Worm (Caenorhabditis elegans) whole organism, mixed stage, embryonic: Measurements from ENCODE around the gene unc-53.

Source experiments
- M03D4.4 ChIP-seq: sonication (generic microtip); optimal IDR thresholded peaks from 2 replicates; lab custom pipeline; 2017; ENCODE audit warnings: mild to moderate bottlenecking, missing genetic modification characterization, missing compliant biosample characterization
- bed-3 ChIP-seq: fragments of 200-800 bp; sonication (Bioruptor generic); optimal IDR thresholded peaks from 3 replicates; lab custom pipeline; 2018; ENCODE audit warnings: mild to moderate bottlenecking, missing genetic modification characterization, moderate library complexity, missing compliant biosample characterization
- blmp-1 ChIP-seq: fragments of 150-350 bp; optimal IDR thresholded peaks from 2 replicates; lab custom pipeline; 2014; ENCODE audit warnings: missing biosample characterization, missing genetic modification characterization
- ceh-39 ChIP-seq: fragments of 150-350 bp; optimal IDR thresholded peaks from 2 replicates; lab custom pipeline; 2014; ENCODE audit warnings: missing biosample characterization, missing genetic modification characterization
- ceh-43 ChIP-seq: fragments of 200-800 bp; sonication (Bioruptor generic); optimal IDR thresholded peaks from 2 replicates; lab custom pipeline; 2018; ENCODE audit warnings: mild to moderate bottlenecking, missing genetic modification characterization, moderate library complexity, missing compliant biosample characterization
- ces-1 ChIP-seq: fragments of 150-350 bp; optimal IDR thresholded peaks from 2 replicates; lab custom pipeline; 2014; ENCODE audit warnings: missing biosample characterization, missing genetic modification reagents, missing genetic modification characterization
- cnd-1 ChIP-seq: fragments of 200-800 bp; sonication (Bioruptor generic); optimal IDR thresholded peaks from 2 replicates; lab custom pipeline; 2018; ENCODE audit warnings: mild to moderate bottlenecking, missing genetic modification characterization, missing compliant biosample characterization
- drap-1 ChIP-seq: fragments of 200-800 bp; sonication (Bioruptor generic); optimal IDR thresholded peaks from 3 replicates; lab custom pipeline; 2018; ENCODE audit warnings: mild to moderate bottlenecking, missing genetic modification characterization, missing compliant biosample characterization
- elt-1 ChIP-seq: sonication (generic microtip); optimal IDR thresholded peaks from 2 replicates; lab custom pipeline; 2017; ENCODE audit warnings: missing genetic modification characterization, mild to moderate bottlenecking, missing compliant biosample characterization, antibody characterized with exemption, moderate library complexity, borderline replicate concordance; ENCODE audit not compliant: insufficient read depth
- elt-3 ChIP-seq: fragments of 150-350 bp; optimal IDR thresholded peaks from 2 replicates; lab custom pipeline; 2014; ENCODE audit warnings: missing biosample characterization, missing genetic modification characterization
- flh-1 ChIP-seq: fragments of 200-800 bp; sonication (Bioruptor generic); optimal IDR thresholded peaks from 2 replicates; lab custom pipeline; 2018; ENCODE audit warnings: mild to moderate bottlenecking, missing genetic modification characterization, moderate library complexity, missing compliant biosample characterization
- lin-13 ChIP-seq: fragments of 150-350 bp; optimal IDR thresholded peaks from 2 replicates; lab custom pipeline; 2014; ENCODE audit warnings: missing biosample characterization, missing genetic modification characterization
- lin-32 ChIP-seq: fragments of 200-800 bp; sonication (Bioruptor generic); optimal IDR thresholded peaks from 2 replicates; lab custom pipeline; 2018; ENCODE audit warnings: mild to moderate bottlenecking, missing genetic modification characterization, missing compliant biosample characterization
- mab-5 ChIP-seq: fragments of 150-350 bp; optimal IDR thresholded peaks from 2 replicates; lab custom pipeline; 2014; ENCODE audit warnings: missing biosample characterization, missing genetic modification characterization
- mep-1 ChIP-seq: fragments of 150-350 bp; optimal IDR thresholded peaks from 2 replicates; lab custom pipeline; 2017; ENCODE audit warnings: missing biosample characterization, missing genetic modification reagents, missing genetic modification characterization, inconsistent platforms
- mls-2 ChIP-seq: sonication (generic microtip); optimal IDR thresholded peaks from 2 replicates; lab custom pipeline; 2016; ENCODE audit warnings: mild to moderate bottlenecking, missing genetic modification characterization, moderate library complexity, missing compliant biosample characterization
- nhr-12 ChIP-seq: fragments of 150-350 bp; optimal IDR thresholded peaks from 2 replicates; lab custom pipeline; 2014; ENCODE audit warnings: missing biosample characterization, missing genetic modification characterization
- nhr-2 ChIP-seq: fragments of 150-350 bp; optimal IDR thresholded peaks from 2 replicates; lab custom pipeline; 2014; ENCODE audit warnings: missing biosample characterization, missing genetic modification characterization
- nhr-237 ChIP-seq: fragments of 150-350 bp; optimal IDR thresholded peaks from 2 replicates; lab custom pipeline; 2014; ENCODE audit warnings: missing biosample characterization, missing genetic modification characterization
- nhr-28 ChIP-seq: fragments of 150-350 bp; optimal IDR thresholded peaks from 2 replicates; lab custom pipeline; 2014; ENCODE audit warnings: missing biosample characterization, missing genetic modification characterization
- nhr-76 ChIP-seq: sonication (generic microtip); optimal IDR thresholded peaks from 2 replicates; lab custom pipeline; 2017; ENCODE audit warnings: missing biosample characterization, missing genetic modification characterization
- pha-4 ChIP-seq: fragments of 150-350 bp; optimal IDR thresholded peaks from 2 replicates; lab custom pipeline; 2018; ENCODE audit warnings: missing biosample characterization, missing genetic modification reagents, missing genetic modification characterization
- sem-2 ChIP-seq: fragments of 200-800 bp; sonication (Bioruptor generic); optimal IDR thresholded peaks from 2 replicates; lab custom pipeline; 2018; ENCODE audit warnings: mild to moderate bottlenecking, missing genetic modification characterization, missing compliant biosample characterization
- snpc-4 ChIP-seq: fragments of 150-350 bp; optimal IDR thresholded peaks from 2 replicates; lab custom pipeline; 2014; ENCODE audit warnings: missing biosample characterization, missing genetic modification characterization
- sptf-1 ChIP-seq: sonication (generic microtip); optimal IDR thresholded peaks from 2 replicates; lab custom pipeline; 2017; ENCODE audit warnings: mild to moderate bottlenecking, missing genetic modification characterization, moderate library complexity, missing compliant biosample characterization
- tbx-8 ChIP-seq: fragments of 200-800 bp; sonication (Bioruptor generic); optimal IDR thresholded peaks from 2 replicates; lab custom pipeline; 2018; ENCODE audit warnings: mild to moderate bottlenecking, missing genetic modification characterization, moderate library complexity, missing compliant biosample characterization
- unc-120 ChIP-seq: sonication (generic microtip); optimal IDR thresholded peaks from 2 replicates; lab custom pipeline; 2017; ENCODE audit warnings: missing genetic modification characterization, missing compliant biosample characterization; ENCODE audit not compliant: poor library complexity, severe bottlenecking
- unc-39 ChIP-seq: fragments of 150-350 bp; optimal IDR thresholded peaks from 2 replicates; lab custom pipeline; 2014; ENCODE audit warnings: missing biosample characterization, missing genetic modification characterization
- unc-62 ChIP-seq: fragments of 150-350 bp; optimal IDR thresholded peaks from 2 replicates; lab custom pipeline; 2014; ENCODE audit warnings: missing biosample characterization, missing genetic modification reagents, missing genetic modification characterization
- zip-8 ChIP-seq: fragments of 150-350 bp; optimal IDR thresholded peaks from 2 replicates; lab custom pipeline; 2014; ENCODE audit warnings: missing biosample characterization, missing genetic modification characterization
- ztf-11 ChIP-seq: fragments of 150-350 bp; optimal IDR thresholded peaks from 2 replicates; lab custom pipeline; 2014; ENCODE audit warnings: missing biosample characterization, missing genetic modification characterization

Gene unc-53

ce11 chrII:11041027-11041426 is 48.2 kb downstream of the unc-53 start, which contains the start of gene cey-1:
TSS of gene cey-1 (minus strand) at chrII:11041206.
- TF ChIP-seq unc-39 (tag; lab: Kevin White, UChicago) = no peak
- TF ChIP-seq pha-4 (tag; lab: Kevin White, UChicago) = no peak
- no peak for TF ChIP-seq sem-2
- no peak for TF ChIP-seq ceh-39 (tag; lab: Kevin White, UChicago)
- TF ChIP-seq drap-1 (GFP tag; lab: Kevin White, UChicago) = no peak
- no peak for TF ChIP-seq mls-2 (tag; lab: Kevin White, UChicago)
- no peak for TF ChIP-seq ces-1 (GFP tag; lab: Kevin White, UChicago)
- TF ChIP-seq ztf-11 (tag; lab: Kevin White, UChicago) = no peak
- TF ChIP-seq tbx-8 (GFP tag; lab: Kevin White, UChicago) = no peak
- TF ChIP-seq ceh-43 (GFP tag; lab: Kevin White, UChicago) = no peak
- TF ChIP-seq blmp-1 (tag; lab: Kevin White, UChicago) = no peak
- TF ChIP-seq lin-13 = no peak
- no peak for TF ChIP-seq zip-8

- TF ChIP-seq unc-62 (GFP tag; lab: Kevin White, UChicago) = no peak
- no peak for TF ChIP-seq snpc-4 (tag; lab: Kevin White, UChicago)
- TF ChIP-seq sptf-1 = no peak
- no peak for TF ChIP-seq nhr-2 (tag; lab: Kevin White, UChicago)
- TF ChIP-seq zip-8 = no peak
- TF ChIP-seq tbx-8 (GFP tag; lab: Kevin White, UChicago) = no peak
- TF ChIP-seq lin-13 = no peak
- no peak for TF ChIP-seq lin-32 (GFP tag; lab: Kevin White, UChicago)
- no peak for TF ChIP-seq unc-39 (tag; lab: Kevin White, UChicago)
- TF ChIP-seq elt-1 (tag; lab: Kevin White, UChicago) = no peak
- TF ChIP-seq mep-1 (tag; lab: Kevin White, UChicago) = no peak
- TF ChIP-seq sem-2 = no peak
- TF ChIP-seq nhr-28 (tag; lab: Kevin White, UChicago) = no peak
- no peak for TF ChIP-seq nhr-76
- TF ChIP-seq nhr-12 = no peak
- no peak for TF ChIP-seq pha-4 (tag; lab: Kevin White, UChicago)
- TF ChIP-seq ces-1 (GFP tag; lab: Kevin White, UChicago) = no peak
- no peak for TF ChIP-seq mab-5 (tag; lab: Kevin White, UChicago)
- no peak for TF ChIP-seq M03D4.4
- TF ChIP-seq elt-3 = no peak
Measured at ce11 chrII:11040140-11040539, 49.1 kb downstream of the unc-53 start.

- no peak for TF ChIP-seq ceh-39 (tag; lab: Kevin White, UChicago)
- TF ChIP-seq elt-3 = no peak
- TF ChIP-seq blmp-1 (tag; lab: Kevin White, UChicago) = no peak
- TF ChIP-seq nhr-76 = no peak
- TF ChIP-seq snpc-4 (tag; lab: Kevin White, UChicago) = no peak
- no peak for TF ChIP-seq elt-1 (tag; lab: Kevin White, UChicago)
- no peak for TF ChIP-seq sptf-1
- TF ChIP-seq nhr-12 = no peak
- TF ChIP-seq mls-2 (tag; lab: Kevin White, UChicago) = no peak
- no peak for TF ChIP-seq drap-1 (GFP tag; lab: Kevin White, UChicago)
- no peak for TF ChIP-seq M03D4.4
- no peak for TF ChIP-seq nhr-2 (tag; lab: Kevin White, UChicago)
Measured at ce11 chrII:11035774-11036173, 53.5 kb downstream of the unc-53 start, which contains the start of gene srlf-15. TSS of gene srlf-15 (plus strand) at chrII:11036074.

ce11 chrII:11032812-11033211 is 56.4 kb downstream of the unc-53 start:
- no peak for TF ChIP-seq mep-1 (tag; lab: Kevin White, UChicago)
- TF ChIP-seq ces-1 (GFP tag; lab: Kevin White, UChicago) = peak; percentile 85
- TF ChIP-seq mab-5 (tag; lab: Kevin White, UChicago) = no peak
- no peak for TF ChIP-seq cnd-1 (tag; lab: Kevin White, UChicago)
- no peak for TF ChIP-seq nhr-2 (tag; lab: Kevin White, UChicago)
- TF ChIP-seq unc-120 (tag; lab: Kevin White, UChicago) = no peak
- TF ChIP-seq, all 35 proteins: peak for 1

- TF ChIP-seq bed-3 = no peak
- TF ChIP-seq blmp-1 (tag; lab: Kevin White, UChicago) = no peak
- no peak for TF ChIP-seq drap-1 (GFP tag; lab: Kevin White, UChicago)
- no peak for TF ChIP-seq flh-1
- no peak for TF ChIP-seq elt-1 (tag; lab: Kevin White, UChicago)
- TF ChIP-seq M03D4.4 = no peak
- no peak for TF ChIP-seq nhr-28 (tag; lab: Kevin White, UChicago)
- no peak for TF ChIP-seq mep-1 (tag; lab: Kevin White, UChicago)
- no peak for TF ChIP-seq mab-5 (tag; lab: Kevin White, UChicago)
- TF ChIP-seq cnd-1 (tag; lab: Kevin White, UChicago) = no peak
- no peak for TF ChIP-seq ztf-11 (tag; lab: Kevin White, UChicago)
- TF ChIP-seq nhr-237 = no peak
- TF ChIP-seq unc-62 (GFP tag; lab: Kevin White, UChicago) = no peak
- TF ChIP-seq lin-32 (GFP tag; lab: Kevin White, UChicago) = no peak
- TF ChIP-seq nhr-76 = no peak
- no peak for TF ChIP-seq lin-13
Measured at ce11 chrII:11030297-11030696, 59.0 kb downstream of the unc-53 start, which contains the start of gene nlp-18. TSS of gene nlp-18 (minus strand) at chrII:11030397.
